Worm (Caenorhabditis elegans) whole organism, young adult: Measurements from ENCODE around the gene gpa-9.

Experiments used
- B0336.3 ChIP-seq: fragments of 200-800 bp; sonication (Bioruptor generic); IDR thresholded peaks from 2 replicates; pipeline ENCODE4 v1.3.6; 2022; ENCODE audit warnings: missing genetic modification characterization, missing compliant biosample characterization
- C06A6.2 ChIP-seq: fragments of 200-800 bp; sonication (Bioruptor generic); conservative IDR thresholded peaks from 2 replicates; pipeline ENCODE4 v1.3.6; 2022; ENCODE audit warnings: missing genetic modification characterization, missing compliant biosample characterization
- F33H1.4 ChIP-seq: fragments of 200-800 bp; sonication (Bioruptor generic); IDR thresholded peaks from 2 replicates; pipeline ENCODE4 v1.3.6; 2022; ENCODE audit warnings: missing genetic modification reagents, missing genetic modification characterization, missing compliant biosample characterization
- F37B4.10 ChIP-seq: fragments of 200-800 bp; sonication (Bioruptor generic); IDR thresholded peaks from 2 replicates; pipeline ENCODE4 v1.3.6; 2022; ENCODE audit warnings: missing genetic modification characterization, missing compliant biosample characterization
- F57C9.4 ChIP-seq: sonication (generic microtip); optimal IDR thresholded peaks from 2 replicates; lab custom pipeline; 2017; ENCODE audit warnings: mild to moderate bottlenecking, missing genetic modification characterization, missing compliant biosample characterization
- K11D2.4 ChIP-seq: fragments of 200-800 bp; sonication (Bioruptor generic); IDR thresholded peaks from 2 replicates; pipeline ENCODE4 v1.3.6; 2022; ENCODE audit warnings: missing genetic modification reagents, missing genetic modification characterization, missing compliant biosample characterization
- T26A5.8 ChIP-seq: sonication (generic microtip); optimal IDR thresholded peaks from 2 replicates; lab custom pipeline; 2016; ENCODE audit warnings: missing genetic modification characterization, missing compliant biosample characterization
- ZK185.1 ChIP-seq: sonication (generic microtip); optimal IDR thresholded peaks from 2 replicates; lab custom pipeline; 2016; ENCODE audit warnings: mild to moderate bottlenecking, missing genetic modification characterization, missing compliant biosample characterization; ENCODE audit not compliant: poor library complexity, severe bottlenecking
- akir-1 ChIP-seq: fragments of 200-800 bp; sonication (Bioruptor generic); optimal IDR thresholded peaks from 2 replicates; lab custom pipeline; 2018; ENCODE audit warnings: mild to moderate bottlenecking, missing genetic modification characterization, moderate library complexity, missing compliant biosample characterization
- attf-3 ChIP-seq: fragments of 200-800 bp; sonication (Bioruptor generic); conservative IDR thresholded peaks from 2 replicates; pipeline ENCODE4 v1.3.6; 2022; ENCODE audit warnings: missing genetic modification reagents, missing genetic modification characterization, missing compliant biosample characterization
- ceh-27 ChIP-seq: fragments of 200-800 bp; sonication (Bioruptor generic); optimal IDR thresholded peaks from 2 replicates; lab custom pipeline; 2018; ENCODE audit warnings: mild to moderate bottlenecking, missing genetic modification characterization, moderate library complexity, missing compliant biosample characterization
- ceh-58 ChIP-seq: fragments of 200-800 bp; sonication (Bioruptor generic); IDR thresholded peaks from 2 replicates; pipeline ENCODE4 v1.3.6; 2022; ENCODE audit warnings: missing genetic modification characterization, missing compliant biosample characterization
- ekl-4 ChIP-seq: fragments of 200-800 bp; sonication (Bioruptor generic); IDR thresholded peaks from 2 replicates; pipeline ENCODE4 v1.3.6; 2022; ENCODE audit warnings: missing genetic modification reagents, missing genetic modification characterization, missing compliant biosample characterization
- ets-4 ChIP-seq: fragments of 200-800 bp; sonication (Bioruptor generic); optimal IDR thresholded peaks from 2 replicates; lab custom pipeline; 2018; ENCODE audit warnings: mild to moderate bottlenecking, missing genetic modification characterization, missing compliant biosample characterization
- fkh-3 ChIP-seq: sonication (generic microtip); optimal IDR thresholded peaks from 2 replicates; lab custom pipeline; 2016; ENCODE audit warnings: mild to moderate bottlenecking, missing genetic modification characterization, missing compliant biosample characterization
- him-1 ChIP-seq: sonication (generic microtip); optimal IDR thresholded peaks from 2 replicates; lab custom pipeline; 2016; ENCODE audit warnings: missing genotype, missing genetic modification reagents, missing genetic modification characterization, missing compliant biosample characterization
- hlh-12 ChIP-seq: sonication (generic microtip); optimal IDR thresholded peaks from 2 replicates; lab custom pipeline; 2016; ENCODE audit warnings: missing genetic modification characterization, missing compliant biosample characterization
- lin-26 ChIP-seq: fragments of 200-800 bp; sonication (Bioruptor generic); IDR thresholded peaks from 2 replicates; pipeline ENCODE4 v1.3.6; 2022; ENCODE audit warnings: missing genetic modification reagents, missing genetic modification characterization, missing compliant biosample characterization
- lin-54 ChIP-seq: fragments of 200-800 bp; sonication (Bioruptor generic); optimal IDR thresholded peaks from 2 replicates; lab custom pipeline; 2018; ENCODE audit warnings: mild to moderate bottlenecking, missing genetic modification characterization, missing compliant biosample characterization
- lir-1 ChIP-seq: fragments of 200-800 bp; sonication (Bioruptor generic); conservative IDR thresholded peaks from 2 replicates; pipeline ENCODE4 v1.3.6; 2022; ENCODE audit warnings: missing genetic modification reagents, missing genetic modification characterization, missing compliant biosample characterization
- lsy-27 ChIP-seq: sonication (generic microtip); optimal IDR thresholded peaks from 2 replicates; lab custom pipeline; 2017; ENCODE audit warnings: missing genetic modification characterization, mild to moderate bottlenecking, missing compliant biosample characterization, antibody characterized with exemption, missing genotype, borderline replicate concordance; ENCODE audit not compliant: insufficient read depth
- mel-28 ChIP-seq: sonication (generic microtip); optimal IDR thresholded peaks from 2 replicates; lab custom pipeline; 2016; ENCODE audit warnings: borderline replicate concordance, mild to moderate bottlenecking, missing genetic modification characterization, missing compliant biosample characterization
- nhr-27 ChIP-seq: fragments of 200-800 bp; sonication (Bioruptor generic); optimal IDR thresholded peaks from 2 replicates; lab custom pipeline; 2018; ENCODE audit warnings: mild to moderate bottlenecking, missing genetic modification characterization, moderate library complexity, missing compliant biosample characterization
- nhr-80 ChIP-seq: sonication (generic microtip); optimal IDR thresholded peaks from 2 replicates; lab custom pipeline; 2016; ENCODE audit warnings: missing genetic modification characterization, missing compliant biosample characterization
- rec-8 ChIP-seq, 2 experiments: sonication (generic microtip); optimal IDR thresholded peaks; 2 replicates each; lab custom pipeline; 2016; ENCODE audit warnings: mild to moderate bottlenecking in 2 of 2, missing genetic modification characterization in 2 of 2, missing genetic modification reagents in 2 of 2, missing genotype in 2 of 2, missing biosample characterization in 1 of 2, missing compliant biosample characterization in 1 of 2, moderate library complexity in 1 of 2
- rpc-1 ChIP-seq, 2 experiments: fragments of 150-350 bp in 1 of 2; sonication (generic microtip) in 1 of 2; optimal IDR thresholded peaks; 2 replicates each; lab custom pipeline; 2014 to 2018; ENCODE audit warnings: missing biosample characterization in 1 of 2, missing genetic modification characterization in 1 of 2, missing genetic modification reagents in 1 of 2, missing genotype in 1 of 2
- sdz-38 ChIP-seq: sonication (generic microtip); optimal IDR thresholded peaks from 2 replicates; lab custom pipeline; 2016; ENCODE audit warnings: missing genotype, missing genetic modification characterization, missing compliant biosample characterization
- sptf-2 ChIP-seq: fragments of 200-800 bp; sonication (Bioruptor generic); optimal IDR thresholded peaks from 2 replicates; lab custom pipeline; 2018; ENCODE audit warnings: mild to moderate bottlenecking, missing genetic modification characterization, missing compliant biosample characterization
- tbx-9 ChIP-seq: sonication (generic microtip); optimal IDR thresholded peaks from 2 replicates; lab custom pipeline; 2016; ENCODE audit warnings: borderline replicate concordance, missing genetic modification characterization, inconsistent platforms, missing compliant biosample characterization
- tlf-1 ChIP-seq: fragments of 200-800 bp; sonication (Bioruptor generic); optimal IDR thresholded peaks from 2 replicates; lab custom pipeline; 2018; ENCODE audit warnings: mild to moderate bottlenecking, missing genetic modification characterization, missing compliant biosample characterization
- zim-3 ChIP-seq: sonication (generic microtip); optimal IDR thresholded peaks from 2 replicates; lab custom pipeline; 2017; ENCODE audit warnings: mild to moderate bottlenecking, missing genetic modification characterization, moderate library complexity, missing compliant biosample characterization
- ztf-25 ChIP-seq: fragments of 200-800 bp; sonication (Bioruptor generic); IDR thresholded peaks from 2 replicates; pipeline ENCODE4 v1.3.6; 2022; ENCODE audit warnings: missing genetic modification reagents, missing genetic modification characterization, missing compliant biosample characterization

Gene gpa-9

ce11 chrV:12611029-12611428 is 38.1 kb downstream of the gpa-9 start, which contains the start of gene cubn-1:
Gene cubn-1, plus strand, starts transcription at chrV:12611329.
- TF ChIP-seq tlf-1 (GFP tag; lab: Kevin White, UChicago) = no peak
- TF ChIP-seq F57C9.4 = no peak
- no peak for TF ChIP-seq lir-1 (GFP tag; lab: Robert Waterston, UW)
- TF ChIP-seq, all 124 proteins: peak for 0

ce11 chrV:12609526-12609925 is 39.6 kb downstream of the gpa-9 start, which contains the start of gene ZC116.1:
Gene ZC116.1, plus strand, starts transcription at chrV:12609826.
- no peak for TF ChIP-seq lin-54 (GFP tag; lab: Kevin White, UChicago)
- TF ChIP-seq nhr-80 = no peak
- no peak for TF ChIP-seq tbx-9 (tag; lab: Kevin White, UChicago)

ce11 chrV:12608857-12609256 is 40.3 kb downstream of the gpa-9 start, which contains the start of gene ZC116.5:
Gene ZC116.5, minus strand, starts transcription at chrV:12608957.
- no peak for TF ChIP-seq ceh-58
- TF ChIP-seq ceh-27 (GFP tag; lab: Kevin White, UChicago) = no peak
- TF ChIP-seq T26A5.8 (tag; lab: Kevin White, UChicago) = no peak
- TF ChIP-seq rec-8 (tag; optimal IDR thresholded peaks at IDR 0.05; lab: Kevin White, UChicago) = no peak
- TF ChIP-seq fkh-3 (tag; lab: Kevin White, UChicago) = no peak
- TF ChIP-seq ZK185.1 (tag; lab: Kevin White, UChicago) = no peak
- TF ChIP-seq zim-3 (tag; lab: Kevin White, UChicago) = no peak
- no peak for TF ChIP-seq F33H1.4 (GFP tag; lab: Robert Waterston, UW)
- TF ChIP-seq nhr-27 (tag; lab: Kevin White, UChicago) = no peak
- no peak for TF ChIP-seq ets-4 (GFP tag; lab: Kevin White, UChicago)
- no peak for TF ChIP-seq hlh-12 (tag; lab: Kevin White, UChicago)
- TF ChIP-seq F37B4.10 (GFP tag; lab: Robert Waterston, UW) = no peak
- TF ChIP-seq ekl-4 (GFP tag; lab: Robert Waterston, UW) = no peak
- TF ChIP-seq lin-26 (GFP tag; lab: Robert Waterston, UW) = no peak

ce11 chrV:12607113-12607512 is 42.0 kb downstream of the gpa-9 start, which contains the start of gene erg-28:
Gene erg-28, plus strand, starts transcription at chrV:12607413.
- no peak for TF ChIP-seq sptf-2 (GFP tag; lab: Kevin White, UChicago)
- peak; percentile 29 for TF ChIP-seq him-1 (tag; lab: Kevin White, UChicago)

ce11 chrV:12601835-12602234 is 47.3 kb downstream of the gpa-9 start:
- TF ChIP-seq akir-1 (GFP tag; lab: Kevin White, UChicago) (no peak), nhr-27 (tag; lab: Kevin White, UChicago) (no peak), mel-28 (tag; lab: Kevin White, UChicago) (no peak), B0336.3 (no peak), ceh-27 (GFP tag; lab: Kevin White, UChicago) (no peak), sdz-38 (tag; lab: Kevin White, UChicago) (no peak), T26A5.8 (tag; lab: Kevin White, UChicago) (no peak), rpc-1 (optimal IDR thresholded peaks at IDR 0.05; lab: Kevin White, UChicago) (no peak), rpc-1 (tag; optimal IDR thresholded peaks at IDR 0.05; lab: Kevin White, UChicago) (no peak), lsy-27 (tag; lab: Kevin White, UChicago) (no peak), attf-3 (GFP tag; lab: Robert Waterston, UW) (no peak), C06A6.2 (no peak), hlh-12 (tag; lab: Kevin White, UChicago) (no peak), ztf-25 (GFP tag; lab: Robert Waterston, UW) (no peak), K11D2.4 (GFP tag; lab: Robert Waterston, UW) (no peak)
- TF ChIP-seq, all 124 proteins: peak for 0
